Fruit fly (Drosophila melanogaster) whole organism, embryonic: ENCODE results near the gene Ir67a.

Source experiments
- MESR4 ChIP-seq: fragments of 200-800 bp; sonication (Bioruptor generic); optimal IDR thresholded peaks from 2 replicates; lab custom pipeline; 2018; ENCODE audit warnings: missing biosample characterization, mild to moderate bottlenecking, missing genetic modification characterization, moderate library complexity
- ems ChIP-seq: fragments of 200-800 bp; sonication (Bioruptor generic); optimal IDR thresholded peaks from 3 replicates; lab custom pipeline; 2016; ENCODE audit warnings: missing biosample characterization, missing genetic modification characterization

dm6 chr3L:9548800-9549199 lies 5.0 kb upstream of the Ir67a start:
- no peak for TF ChIP-seq MESR4 (GFP tag; lab: Kevin White, UChicago)
- TF ChIP-seq ems (GFP tag; lab: Kevin White, UChicago) = no peak
